Fruit fly (Drosophila melanogaster) whole organism, wandering third instar larva: Measurements from ENCODE around the gene CG6567.
A peak's percentile ranks its signal among the peaks of the same experiment; 100 is the strongest.

Experiments used
- CG32264 ChIP-seq: fragments of 200-800 bp; sonication (Bioruptor generic); optimal IDR thresholded peaks from 2 replicates; lab custom pipeline; 2016; ENCODE audit warnings: missing biosample characterization, missing genetic modification characterization
- CrebA ChIP-seq: fragments of 200-800 bp; sonication (Bioruptor generic); optimal IDR thresholded peaks from 2 replicates; lab custom pipeline; 2016; ENCODE audit warnings: missing biosample characterization, mild to moderate bottlenecking, missing genetic modification characterization, borderline replicate concordance
- Dif ChIP-seq: fragments of 200-275, 200-300 bp; sonication (Bioruptor generic); optimal IDR thresholded peaks from 2 replicates; lab custom pipeline; 2018; ENCODE audit warnings: missing biosample characterization, missing genetic modification characterization; ENCODE audit not compliant: partially characterized antibody
- Hr83 ChIP-seq: fragments of 200-300 bp; sonication (Bioruptor generic); optimal IDR thresholded peaks from 2 replicates; lab custom pipeline; 2016; ENCODE audit warnings: missing biosample characterization, mild to moderate bottlenecking, missing genetic modification characterization, moderate library complexity; ENCODE audit not compliant: poor library complexity, severe bottlenecking
- Jra ChIP-seq: sonication (Bioruptor generic); optimal IDR thresholded peaks from 2 replicates; lab custom pipeline; 2016; ENCODE audit warnings: missing biosample characterization, missing genetic modification characterization
- Myc ChIP-seq: fragments of >200 bp; optimal IDR thresholded peaks from 2 replicates; lab custom pipeline; 2017
- Rel ChIP-seq, 2 experiments: fragments of 200-800 bp; sonication (Bioruptor generic) in 1 of 2; optimal IDR thresholded peaks; 2 replicates in 1 of 2; 3 replicates in 1 of 2; lab custom pipeline; 2016 to 2019; ENCODE audit warnings: mild to moderate bottlenecking in 2 of 2, missing biosample characterization in 2 of 2, missing genetic modification characterization in 2 of 2, moderate library complexity in 1 of 2
- Vsx2 ChIP-seq: fragments of 200-300, 225-300 bp; sonication (Bioruptor generic); optimal IDR thresholded peaks from 2 replicates; lab custom pipeline; 2018; ENCODE audit warnings: missing biosample characterization, missing genetic modification characterization; ENCODE audit not compliant: partially characterized antibody
- br ChIP-seq: fragments of 200-800 bp; sonication (Bioruptor generic); optimal IDR thresholded peaks from 2 replicates; lab custom pipeline; 2016; ENCODE audit warnings: missing biosample characterization, missing genetic modification characterization
- brk ChIP-seq: fragments of 200-800 bp; sonication (Bioruptor generic); optimal IDR thresholded peaks from 2 replicates; lab custom pipeline; 2016; ENCODE audit warnings: missing biosample characterization, mild to moderate bottlenecking, missing genetic modification characterization
- dl ChIP-seq, 2 experiments: fragments of 175-275, 200-275 bp in 1 of 2; fragments of 200-275 bp in 1 of 2; sonication (Bioruptor generic); optimal IDR thresholded peaks; lab custom pipeline; 2018; ENCODE audit warnings: mild to moderate bottlenecking in 2 of 2, missing biosample characterization in 2 of 2, missing genetic modification characterization in 2 of 2, moderate library complexity in 2 of 2; ENCODE audit not compliant: partially characterized antibody in 2 of 2, insufficient read depth in 1 of 2
- foxo ChIP-seq, 2 experiments: fragments of 200-800 bp; sonication (Bioruptor generic); optimal IDR thresholded peaks; 2 replicates in 1 of 2; 3 replicates in 1 of 2; lab custom pipeline; 2016 to 2017; ENCODE audit warnings: missing biosample characterization in 2 of 2, missing genetic modification characterization in 2 of 2
- fru ChIP-seq: fragments of 200-800 bp; sonication (Bioruptor generic); optimal IDR thresholded peaks from 3 replicates; lab custom pipeline; 2016; ENCODE audit warnings: missing biosample characterization, mild to moderate bottlenecking, missing genetic modification characterization
- h ChIP-seq: fragments of 200-800 bp; sonication (Bioruptor generic); optimal IDR thresholded peaks from 3 replicates; lab custom pipeline; 2016; ENCODE audit warnings: missing biosample characterization, mild to moderate bottlenecking, missing genetic modification characterization
- jim ChIP-seq: fragments of 175-275, 200-325 bp; sonication (Bioruptor generic); optimal IDR thresholded peaks from 2 replicates; lab custom pipeline; 2016; ENCODE audit warnings: missing biosample characterization, mild to moderate bottlenecking, missing genetic modification characterization
- lola ChIP-seq: fragments of >200 bp; optimal IDR thresholded peaks from 2 replicates; lab custom pipeline; 2017; ENCODE audit warnings: missing biosample characterization, missing genetic modification characterization
- pan ChIP-seq: fragments of >200 bp; optimal IDR thresholded peaks from 2 replicates; lab custom pipeline; 2017
- psq ChIP-seq: fragments of 200-800 bp; sonication (Bioruptor generic); optimal IDR thresholded peaks from 3 replicates; lab custom pipeline; 2017; ENCODE audit warnings: missing biosample characterization, mild to moderate bottlenecking, missing genetic modification characterization, moderate library complexity
- rgr ChIP-seq: fragments of 200-800 bp; sonication (Bioruptor generic); optimal IDR thresholded peaks from 3 replicates; lab custom pipeline; 2016; ENCODE audit warnings: missing biosample characterization, mild to moderate bottlenecking, missing genetic modification characterization
- sage ChIP-seq: fragments of 200-800 bp; sonication (Bioruptor generic); optimal IDR thresholded peaks from 2 replicates; lab custom pipeline; 2016; ENCODE audit warnings: missing biosample characterization, mild to moderate bottlenecking, missing genetic modification characterization
- usp ChIP-seq: fragments of >200 bp; optimal IDR thresholded peaks from 2 replicates; lab custom pipeline; 2017; ENCODE audit warnings: missing biosample characterization, missing genetic modification characterization

The CG6567 gene

DNA sequence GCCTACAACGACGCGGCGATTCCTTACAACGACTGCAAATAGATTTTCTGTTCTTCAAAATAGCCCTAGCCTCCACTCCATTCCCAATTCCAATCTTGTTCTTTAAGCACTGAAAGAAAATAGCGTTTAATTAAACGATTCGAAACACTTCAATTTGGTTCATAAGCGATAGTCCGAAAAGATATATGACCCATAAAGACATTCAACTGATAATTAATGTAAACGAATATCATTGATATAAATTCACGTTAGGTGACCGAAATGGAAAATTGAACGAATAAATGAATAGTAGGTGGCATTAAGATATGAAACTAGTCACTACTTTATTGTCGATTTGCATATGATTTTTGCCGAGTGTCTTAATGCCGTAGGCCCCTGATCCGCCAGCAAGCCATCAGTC lies 24.5 kb downstream of the CG6567 start:
- no peak for TF ChIP-seq rgr (GFP tag; lab: Kevin White, UChicago)

dm6 chr3R:10828688-10829087 lies 25.6 kb downstream of the CG6567 start:
- peak; percentile 8 for TF ChIP-seq Rel (GFP tag; optimal IDR thresholded peaks at IDR 0.05; lab: Kevin White, UChicago)
- TF ChIP-seq Rel (tag; optimal IDR thresholded peaks at IDR 0.05; lab: Kevin White, UChicago), result no peak
- TF ChIP-seq dl (GFP tag; optimal IDR thresholded peaks at IDR 0.05; lab: Kevin White, UChicago; ENCODE audit: insufficient read depth in 1 of 2, partially characterized antibody in 2 of 2), result no peak

DNA sequence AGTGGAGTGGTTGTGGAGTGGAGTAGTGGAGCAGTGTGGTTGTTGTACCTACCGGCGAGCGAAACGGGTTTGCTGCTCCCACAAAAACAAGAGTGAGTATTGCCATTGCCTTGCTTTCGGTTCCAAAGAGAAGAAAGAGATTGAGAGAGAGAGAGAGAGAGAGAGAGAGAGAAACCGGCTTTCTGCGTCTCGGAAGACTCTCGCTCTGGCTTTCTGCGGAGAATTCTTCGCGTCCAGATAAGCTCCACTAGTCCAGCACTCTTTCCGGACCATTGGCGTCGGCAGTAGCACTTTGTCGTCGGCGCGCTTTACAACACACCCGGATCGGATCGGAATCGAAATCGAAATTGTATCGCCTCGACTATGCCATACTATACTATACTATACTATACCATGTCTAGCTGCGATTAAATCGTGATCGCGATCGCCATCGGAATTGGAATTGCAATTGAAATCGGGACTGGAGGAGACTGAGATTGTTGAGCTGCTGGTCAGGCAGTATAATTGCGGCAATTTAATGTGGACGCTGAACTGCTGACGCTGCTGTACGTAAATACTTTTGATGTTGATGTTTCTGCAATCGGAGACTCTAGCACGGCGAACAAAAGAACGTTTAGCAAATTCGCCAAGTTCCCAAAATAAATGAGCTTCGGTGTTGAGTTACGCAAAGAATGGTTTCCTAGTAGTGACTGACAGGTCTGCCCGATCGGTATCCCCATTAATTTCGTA lies 27.3 kb downstream of the CG6567 start, which contains the start of gene Cad86C:
Gene Cad86C, plus strand, starts transcription at position 284 of the 729 bp plus-strand sequence.
- TF ChIP-seq Jra (GFP tag; lab: Kevin White, UChicago) (no peak), CrebA (GFP tag; lab: Kevin White, UChicago) (peak; percentile 4), CG32264 (no peak), dl (GFP tag; optimal IDR thresholded peaks at IDR 0.05; lab: Kevin White, UChicago; ENCODE audit: insufficient read depth in 1 of 2, partially characterized antibody in 2 of 2) (peak; percentile 77 to 93), Vsx2 (GFP tag; lab: Kevin White, UChicago) (peak; percentile 93), jim (GFP tag; lab: Kevin White, UChicago) (no peak), foxo (GFP tag; optimal IDR thresholded peaks at IDR 0.05; lab: Kevin White, UChicago) (no peak), lola (no peak), Dif (GFP tag; lab: Kevin White, UChicago) (peak; percentile 93), psq (GFP tag; lab: Kevin White, UChicago) (no peak), Rel (GFP tag; optimal IDR thresholded peaks at IDR 0.05; lab: Kevin White, UChicago) (peak; percentile 67), Rel (tag; optimal IDR thresholded peaks at IDR 0.05; lab: Kevin White, UChicago) (no peak), brk (peak; percentile 28), usp (GFP tag; lab: Kevin White, UChicago) (no peak), fru (GFP tag; lab: Kevin White, UChicago) (no peak), sage (GFP tag; lab: Kevin White, UChicago) (peak; percentile 11), h (GFP tag; lab: Kevin White, UChicago) (peak; percentile 33), Hr83 (GFP tag; lab: Kevin White, UChicago) (peak; percentile 25), rgr (GFP tag; lab: Kevin White, UChicago) (peak; percentile 6), Myc (lab: Kevin White, UChicago) (no peak), br (GFP tag; lab: Kevin White, UChicago) (no peak)

dm6 chr3R:10815032-10815431 lies 39.2 kb downstream of the CG6567 start, which contains the start of the genes CG14693 and TTLL15:
Gene CG14693, minus strand, starts transcription at chr3R:10815047.
Gene TTLL15, plus strand, starts transcription at chr3R:10815288.
- no peak for TF ChIP-seq usp (GFP tag; lab: Kevin White, UChicago)
- no peak for TF ChIP-seq lola
- peak; percentile 48 for TF ChIP-seq Myc (lab: Kevin White, UChicago)
- no peak for TF ChIP-seq foxo (GFP tag; optimal IDR thresholded peaks at IDR 0.05; lab: Kevin White, UChicago)
- TF ChIP-seq Hr83 (GFP tag; lab: Kevin White, UChicago), result no peak

DNA sequence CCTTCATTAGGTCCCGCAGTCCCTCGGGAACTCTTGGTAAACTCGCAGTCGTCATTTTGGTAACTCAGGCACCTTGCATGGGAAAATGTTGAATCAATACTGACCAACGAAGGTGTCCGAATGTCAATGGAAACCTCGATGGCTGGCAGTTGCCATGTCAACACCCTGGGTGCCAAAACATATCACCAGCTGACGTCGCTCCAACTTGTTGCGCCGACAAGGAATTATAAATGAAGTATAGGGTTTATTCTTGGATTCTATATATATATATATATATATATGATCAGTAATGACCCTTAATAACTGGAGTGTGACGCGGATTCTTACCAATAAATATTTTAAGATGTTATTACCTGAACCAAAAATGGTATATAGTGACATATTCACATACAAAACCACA lies 50.4 kb downstream of the CG6567 start, which contains the start of gene CG14692:
Gene CG14692, minus strand, starts transcription at position 101 of the 400 bp plus-strand sequence.
- TF ChIP-seq h (GFP tag; lab: Kevin White, UChicago) (no peak), pan (no peak)
